Fruit fly (Drosophila melanogaster): ENCODE measurements around the gene rdgC.

DNA sequence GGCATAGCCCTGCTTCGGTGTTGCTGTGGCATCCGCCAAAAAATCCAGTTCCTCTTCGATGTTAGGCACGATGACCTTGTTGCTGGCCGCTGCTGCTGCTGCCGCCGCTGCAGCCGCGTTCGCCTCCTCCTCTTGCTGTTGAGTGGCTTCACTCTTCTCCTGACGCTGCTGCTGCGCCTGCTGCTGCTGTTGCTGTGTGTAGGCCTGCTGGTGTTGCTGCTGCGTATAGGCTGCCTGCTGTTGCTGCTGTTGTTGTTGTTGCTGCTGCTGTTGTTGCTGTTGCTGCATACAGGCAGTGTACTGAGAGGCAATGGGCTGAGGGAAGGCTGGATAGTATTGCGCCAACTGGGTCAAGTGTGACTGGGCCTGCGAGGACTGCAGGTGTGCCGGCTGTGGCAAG, 10.7 kb upstream of the rdgC start:
- TF ChIP-seq CTCF (optimal IDR thresholded peaks at IDR 0.05) = no peak
- TF ChIP-seq CG8478 (optimal IDR thresholded peaks at IDR 0.05) = no peak

Measured in S2 (cell line).